Worm (Caenorhabditis elegans) whole organism, L3 larva: ENCODE results near the gene ZK686.3.

Experiments used
- R02D3.7 ChIP-seq: fragments of 150-350 bp; optimal IDR thresholded peaks from 2 replicates; lab custom pipeline; 2014; ENCODE audit warnings: missing biosample characterization, missing genetic modification characterization
- ama-1 ChIP-seq: fragments of 150-350 bp; optimal IDR thresholded peaks from 2 replicates; lab custom pipeline; 2018
- ceh-28 ChIP-seq: fragments of 150-350 bp; optimal IDR thresholded peaks from 2 replicates; lab custom pipeline; 2014; ENCODE audit warnings: missing biosample characterization, missing genetic modification reagents, missing genetic modification characterization
- ceh-82 ChIP-seq: fragments of 150-350 bp; optimal IDR thresholded peaks from 2 replicates; lab custom pipeline; 2014; ENCODE audit warnings: missing biosample characterization, missing genetic modification characterization
- egl-27 ChIP-seq: sonication (generic microtip); optimal IDR thresholded peaks from 4 replicates; lab custom pipeline; 2017; ENCODE audit warnings: missing biosample characterization, missing genetic modification reagents, missing genetic modification characterization
- egl-5 ChIP-seq: fragments of 150-350 bp; optimal IDR thresholded peaks from 2 replicates; lab custom pipeline; 2017; ENCODE audit warnings: missing biosample characterization, missing genetic modification reagents, missing genetic modification characterization, inconsistent platforms
- elt-1 ChIP-seq: fragments of 150-350 bp; optimal IDR thresholded peaks from 2 replicates; lab custom pipeline; 2014; ENCODE audit warnings: missing biosample characterization, missing genetic modification characterization
- elt-2 ChIP-seq: sonication (generic microtip); optimal IDR thresholded peaks from 2 replicates; lab custom pipeline; 2016; ENCODE audit warnings: missing genetic modification reagents, mild to moderate bottlenecking, missing genetic modification characterization, missing compliant biosample characterization
- eor-1 ChIP-seq, 2 experiments: fragments of 150-350 bp; optimal IDR thresholded peaks; 2 replicates each; lab custom pipeline; 2014 to 2018; ENCODE audit warnings: missing biosample characterization in 2 of 2, missing genetic modification characterization in 2 of 2
- fkh-10 ChIP-seq: sonication (generic microtip); optimal IDR thresholded peaks from 2 replicates; lab custom pipeline; 2017; ENCODE audit warnings: missing biosample characterization, missing genetic modification reagents, missing genetic modification characterization
- fkh-2 ChIP-seq: fragments of 150-350 bp; optimal IDR thresholded peaks from 2 replicates; lab custom pipeline; 2014; ENCODE audit warnings: missing biosample characterization, missing genetic modification reagents, missing genetic modification characterization
- hmg-11 ChIP-seq: sonication (generic microtip); optimal IDR thresholded peaks from 2 replicates; lab custom pipeline; 2016; ENCODE audit warnings: missing genetic modification characterization, missing compliant biosample characterization
- jun-1 ChIP-seq: fragments of 150-350 bp; optimal IDR thresholded peaks from 2 replicates; lab custom pipeline; 2014; ENCODE audit warnings: missing biosample characterization, missing genetic modification reagents, missing genetic modification characterization
- lin-15B ChIP-seq: fragments of 150-350 bp; optimal IDR thresholded peaks from 2 replicates; lab custom pipeline; 2014; ENCODE audit warnings: missing biosample characterization, missing genetic modification characterization
- lin-39 ChIP-seq: fragments of 150-350 bp; optimal IDR thresholded peaks from 2 replicates; lab custom pipeline; 2018; ENCODE audit warnings: missing biosample characterization, missing genetic modification reagents, missing genetic modification characterization
- lsy-12 ChIP-seq: sonication (generic microtip); optimal IDR thresholded peaks from 2 replicates; lab custom pipeline; 2016; ENCODE audit warnings: mild to moderate bottlenecking, missing genetic modification characterization, missing compliant biosample characterization
- nfya-1 ChIP-seq: sonication (generic microtip); optimal IDR thresholded peaks from 2 replicates; lab custom pipeline; 2017; ENCODE audit warnings: missing genetic modification characterization, mild to moderate bottlenecking, missing compliant biosample characterization, antibody characterized with exemption, moderate library complexity; ENCODE audit not compliant: insufficient read depth
- nhr-12 ChIP-seq: fragments of 150-350 bp; optimal IDR thresholded peaks from 2 replicates; lab custom pipeline; 2014; ENCODE audit warnings: missing biosample characterization, missing genetic modification characterization
- nhr-23 ChIP-seq: fragments of 150-350 bp; optimal IDR thresholded peaks from 2 replicates; lab custom pipeline; 2014; ENCODE audit warnings: missing biosample characterization, missing genetic modification reagents, missing genetic modification characterization
- nhr-25 ChIP-seq: sonication (generic microtip); optimal IDR thresholded peaks from 2 replicates; lab custom pipeline; 2017; ENCODE audit warnings: missing biosample characterization, missing genetic modification characterization
- nhr-28 ChIP-seq: fragments of 150-350 bp; optimal IDR thresholded peaks from 2 replicates; lab custom pipeline; 2014; ENCODE audit warnings: missing biosample characterization, missing genetic modification characterization
- nhr-43 ChIP-seq: sonication (generic microtip); optimal IDR thresholded peaks from 2 replicates; lab custom pipeline; 2016; ENCODE audit warnings: mild to moderate bottlenecking, missing genetic modification characterization, missing compliant biosample characterization; ENCODE audit not compliant: poor library complexity, severe bottlenecking
- nhr-67 ChIP-seq: fragments of 150-350 bp; optimal IDR thresholded peaks from 2 replicates; lab custom pipeline; 2014; ENCODE audit warnings: missing biosample characterization, missing genetic modification characterization
- nhr-76 ChIP-seq: fragments of 150-350 bp; sonication (generic microtip); optimal IDR thresholded peaks from 5 replicates; lab custom pipeline; 2014; ENCODE audit warnings: missing biosample characterization, missing genetic modification characterization
- nhr-77 ChIP-seq: fragments of 150-350 bp; optimal IDR thresholded peaks from 2 replicates; lab custom pipeline; 2014; ENCODE audit warnings: missing biosample characterization, missing genetic modification characterization
- pha-4 ChIP-seq: fragments of 150-350 bp; optimal IDR thresholded peaks from 2 replicates; lab custom pipeline; 2014; ENCODE audit warnings: missing biosample characterization, missing genetic modification reagents, missing genetic modification characterization
- pqm-1 ChIP-seq: fragments of 150-350 bp; optimal IDR thresholded peaks from 2 replicates; lab custom pipeline; 2017; ENCODE audit warnings: missing biosample characterization, missing genetic modification characterization, inconsistent platforms
- snpc-4 ChIP-seq: fragments of 150-350 bp; optimal IDR thresholded peaks from 2 replicates; lab custom pipeline; 2014; ENCODE audit warnings: missing biosample characterization, missing genetic modification characterization
- tbx-2 ChIP-seq: sonication (generic microtip); optimal IDR thresholded peaks from 2 replicates; lab custom pipeline; 2016; ENCODE audit warnings: mild to moderate bottlenecking, missing genetic modification characterization, missing compliant biosample characterization
- zag-1 ChIP-seq: fragments of 150-350 bp; optimal IDR thresholded peaks from 2 replicates; lab custom pipeline; 2014; ENCODE audit warnings: missing biosample characterization, missing genetic modification characterization
- ztf-11 ChIP-seq: fragments of 150-350 bp; optimal IDR thresholded peaks from 2 replicates; lab custom pipeline; 2014; ENCODE audit warnings: missing biosample characterization, missing genetic modification characterization

Gene ZK686.3

DNA sequence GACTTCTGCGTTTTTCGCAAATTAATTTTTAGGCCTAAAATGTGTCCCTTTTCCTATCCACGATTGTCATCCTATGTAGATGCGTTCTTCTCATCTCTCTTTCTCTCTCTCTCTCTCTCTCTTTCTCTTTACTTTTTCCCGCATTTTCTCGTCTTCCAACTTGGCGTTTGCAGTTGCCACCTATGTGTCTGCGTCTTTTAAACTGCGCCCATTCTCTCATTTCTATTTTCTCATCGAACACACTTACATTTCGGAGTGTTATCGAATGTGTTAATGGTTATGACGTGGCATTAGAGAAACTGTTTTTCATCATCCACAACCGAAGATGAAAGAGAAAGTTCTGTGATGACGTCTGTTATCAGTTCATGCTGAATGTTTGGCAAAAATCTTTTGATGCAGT lies 40.4 kb downstream of the ZK686.3 start (continued):
- TF ChIP-seq snpc-4 (tag; lab: Kevin White, UChicago) (no peak), nhr-43 (tag; lab: Kevin White, UChicago) (peak; percentile 62), nhr-12 (tag; lab: Kevin White, UChicago) (no peak), nhr-28 (tag; lab: Kevin White, UChicago) (no peak), fkh-2 (tag; lab: Kevin White, UChicago) (no peak)

DNA sequence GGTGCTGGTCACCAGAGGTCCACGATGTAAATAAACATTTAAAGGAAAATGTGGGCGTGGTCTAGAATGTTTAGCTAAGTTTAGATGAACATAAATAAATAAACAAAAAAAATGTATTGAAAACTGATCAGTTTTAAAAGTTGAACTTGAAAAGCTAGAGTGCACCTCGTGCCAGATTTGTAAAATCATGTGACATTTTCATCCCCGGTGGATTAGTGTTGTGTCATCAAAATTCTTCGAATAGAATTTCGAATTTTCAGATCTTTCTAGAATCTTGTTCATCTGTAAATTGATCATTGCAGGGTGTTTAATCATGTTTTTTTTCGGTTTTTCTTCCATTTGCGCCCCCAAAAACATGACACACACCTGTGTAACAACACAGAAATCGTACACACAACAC lies 42.4 kb downstream of the ZK686.3 start:
- TF ChIP-seq pha-4 (tag; lab: Kevin White, UChicago), result peak; percentile 65
- TF ChIP-seq nhr-23, result no peak
- no peak for TF ChIP-seq ceh-28 (tag; lab: Kevin White, UChicago)
- TF ChIP-seq fkh-2 (tag; lab: Kevin White, UChicago), result no peak
- TF ChIP-seq, all 47 proteins: peak for 1

DNA sequence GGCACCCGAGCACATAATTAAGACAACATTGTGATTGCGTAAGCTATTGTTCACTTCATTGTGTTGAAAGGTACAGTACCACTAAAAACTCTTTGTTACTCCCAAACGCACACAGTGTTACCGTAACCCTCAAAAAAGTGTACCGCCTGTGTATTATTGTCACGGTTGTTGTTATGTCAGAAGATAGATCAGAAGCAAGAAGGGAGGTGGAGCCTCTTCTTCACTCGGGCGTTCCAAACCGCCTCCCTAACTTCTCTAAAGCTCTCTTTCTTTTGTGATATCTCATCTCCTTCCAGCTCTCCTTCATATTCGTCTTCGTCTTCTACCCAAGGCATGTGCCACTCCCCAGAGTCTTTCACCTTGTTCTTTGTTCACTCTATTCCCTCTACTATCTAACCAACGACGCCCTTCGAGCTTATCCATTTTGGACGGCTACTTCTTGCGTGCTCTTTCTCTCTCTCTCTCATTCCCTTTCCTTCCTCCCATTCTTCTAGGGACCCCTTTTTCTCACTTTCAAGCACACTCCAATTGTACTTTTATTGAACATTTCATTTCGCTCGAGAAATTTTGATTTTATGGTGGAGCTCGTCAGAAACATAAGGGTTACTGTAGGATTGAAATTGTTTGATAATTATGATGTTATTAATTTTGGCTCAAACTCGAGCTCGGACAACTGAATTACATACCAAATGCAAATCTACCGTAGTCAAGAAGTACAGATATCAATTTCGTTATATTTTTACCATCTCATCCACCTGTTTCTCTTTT lies 43.2 kb downstream of the ZK686.3 start:
- TF ChIP-seq lin-39 (tag; lab: Kevin White, UChicago) (peak; percentile 61), pqm-1 (tag; lab: Kevin White, UChicago) (no peak), nfya-1 (tag; lab: Kevin White, UChicago) (peak; percentile 64), ama-1 (lab: Kevin White, UChicago) (peak; percentile 17), elt-1 (tag; lab: Kevin White, UChicago) (no peak), hmg-11 (tag; lab: Kevin White, UChicago) (peak; percentile 31), fkh-10 (GFP tag; lab: Kevin White, UChicago) (peak; percentile 28)

DNA sequence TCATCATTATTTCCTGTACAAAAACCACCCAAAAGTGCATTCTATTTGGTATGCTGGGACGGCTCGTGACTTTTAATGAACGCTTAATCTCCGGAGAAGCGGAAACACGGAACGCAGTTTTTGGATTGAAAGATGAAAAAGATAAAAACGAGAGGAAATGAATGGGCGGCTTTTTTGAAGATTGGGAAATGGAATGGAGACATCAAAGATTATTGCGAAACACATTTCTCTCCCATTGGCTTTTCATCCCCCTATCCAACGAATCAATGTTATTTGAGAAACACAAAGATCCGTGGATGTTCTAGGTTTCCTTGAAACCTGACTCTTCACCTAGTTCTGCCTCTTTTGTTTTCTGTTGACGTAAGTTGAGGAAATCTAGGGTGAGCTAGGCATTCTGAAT lies 44.4 kb downstream of the ZK686.3 start:
- TF ChIP-seq nhr-23, result peak; percentile 11
- TF ChIP-seq nhr-77 (tag; lab: Kevin White, UChicago), result no peak
- peak; percentile 55 for TF ChIP-seq nfya-1 (tag; lab: Kevin White, UChicago)
- TF ChIP-seq nhr-43 (tag; lab: Kevin White, UChicago), result no peak
- TF ChIP-seq egl-27, result no peak
- peak; percentile 19 for TF ChIP-seq egl-5
- peak; percentile 30 for TF ChIP-seq lin-39 (tag; lab: Kevin White, UChicago)
- peak; percentile 71 for TF ChIP-seq elt-1 (tag; lab: Kevin White, UChicago)
- no peak for TF ChIP-seq eor-1 (tag; optimal IDR thresholded peaks at IDR 0.05; lab: Kevin White, UChicago)
- no peak for TF ChIP-seq zag-1
- TF ChIP-seq lsy-12 (tag; lab: Kevin White, UChicago), result no peak
- TF ChIP-seq, all 47 proteins: peak for 5

DNA sequence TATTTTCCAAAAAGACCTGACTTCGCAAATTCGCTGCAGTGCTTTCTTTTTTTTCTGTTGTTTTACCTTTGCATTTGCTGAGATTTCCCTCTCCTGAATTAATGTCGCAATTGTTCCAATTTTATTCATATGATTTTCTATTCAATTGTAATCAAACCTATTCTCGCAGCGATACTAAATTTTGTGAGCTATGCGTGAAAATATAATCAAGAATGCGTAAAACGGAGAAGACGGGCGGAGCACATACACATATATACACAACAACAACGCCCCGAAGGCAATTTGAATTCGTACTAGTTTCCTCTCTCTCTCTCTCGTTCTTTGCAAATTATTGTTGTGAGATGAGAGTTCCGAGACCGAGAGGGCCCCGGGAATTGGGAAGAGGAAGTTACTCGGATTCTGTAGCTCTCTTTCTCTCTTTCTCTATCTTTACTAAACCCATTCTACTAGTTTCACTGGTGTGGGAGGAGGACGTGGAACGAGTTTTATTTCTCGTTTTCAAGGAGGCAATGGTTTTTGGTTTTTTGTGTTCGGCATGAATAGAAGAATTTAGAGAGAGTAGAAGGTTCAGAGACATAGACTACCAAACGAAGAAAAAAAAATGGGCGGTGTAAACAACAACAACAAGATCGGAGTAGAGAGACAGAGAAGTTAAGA lies 45.3 kb downstream of the ZK686.3 start:
- TF ChIP-seq hmg-11 (tag; lab: Kevin White, UChicago), result peak; percentile 62
- peak; percentile 18 for TF ChIP-seq fkh-10 (GFP tag; lab: Kevin White, UChicago)
- TF ChIP-seq nhr-25 (tag; lab: Kevin White, UChicago), result peak; percentile 15
- TF ChIP-seq nfya-1 (tag; lab: Kevin White, UChicago), result peak; percentile 61
- TF ChIP-seq nhr-23, result no peak
- peak; percentile 31 for TF ChIP-seq snpc-4 (tag; lab: Kevin White, UChicago)
- TF ChIP-seq lin-15B (tag; lab: Kevin White, UChicago), result no peak
- TF ChIP-seq egl-5, result peak; percentile 60
- TF ChIP-seq nhr-43 (tag; lab: Kevin White, UChicago), result no peak
- TF ChIP-seq ama-1 (lab: Kevin White, UChicago), result peak; percentile 35
- no peak for TF ChIP-seq tbx-2 (tag; lab: Kevin White, UChicago)
- peak; percentile 11 for TF ChIP-seq lin-39 (tag; lab: Kevin White, UChicago)
- peak; percentile 4 for TF ChIP-seq pha-4 (tag; lab: Kevin White, UChicago)
- TF ChIP-seq ceh-28 (tag; lab: Kevin White, UChicago), result peak; percentile 31

DNA sequence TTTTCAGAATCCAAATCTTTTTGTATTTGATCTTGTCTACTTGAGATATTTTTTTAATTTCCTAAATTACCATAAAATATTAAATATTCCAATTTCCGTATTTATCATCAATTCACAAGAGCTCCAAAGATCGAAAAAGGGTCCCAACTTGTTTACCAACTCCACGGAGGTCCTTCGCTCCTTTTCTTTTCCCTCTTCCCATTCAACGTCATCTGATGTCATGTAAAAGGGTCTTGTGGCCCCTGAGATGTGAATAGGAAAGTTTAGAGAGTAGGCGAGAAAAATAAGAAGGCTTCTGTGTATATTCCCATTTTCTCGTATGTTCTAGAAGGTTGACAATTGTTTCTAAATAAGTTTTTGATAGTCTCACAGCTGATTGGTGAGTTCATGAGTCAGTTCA lies 45.9 kb downstream of the ZK686.3 start:
- TF ChIP-seq nhr-76 (tag; lab: Kevin White, UChicago), result no peak
- no peak for TF ChIP-seq ztf-11 (tag; lab: Kevin White, UChicago)
- peak; percentile 11 for TF ChIP-seq fkh-10 (GFP tag; lab: Kevin White, UChicago)
- TF ChIP-seq zag-1, result no peak
- no peak for TF ChIP-seq nhr-43 (tag; lab: Kevin White, UChicago)
- no peak for TF ChIP-seq tbx-2 (tag; lab: Kevin White, UChicago)
- no peak for TF ChIP-seq nhr-67
- TF ChIP-seq nhr-25 (tag; lab: Kevin White, UChicago), result no peak
- TF ChIP-seq nhr-23, result no peak
- TF ChIP-seq ama-1 (lab: Kevin White, UChicago), result no peak
- no peak for TF ChIP-seq elt-2 (tag; lab: Kevin White, UChicago)
- TF ChIP-seq lin-15B (tag; lab: Kevin White, UChicago), result no peak
- peak; percentile 13 for TF ChIP-seq hmg-11 (tag; lab: Kevin White, UChicago)
- no peak for TF ChIP-seq nhr-28 (tag; lab: Kevin White, UChicago)
- no peak for TF ChIP-seq jun-1 (tag; lab: Kevin White, UChicago)
- TF ChIP-seq pha-4 (tag; lab: Kevin White, UChicago), result no peak
- no peak for TF ChIP-seq egl-5
- peak; percentile 26 for TF ChIP-seq lin-39 (tag; lab: Kevin White, UChicago)
- TF ChIP-seq snpc-4 (tag; lab: Kevin White, UChicago), result no peak
- no peak for TF ChIP-seq pqm-1 (tag; lab: Kevin White, UChicago)
- no peak for TF ChIP-seq ceh-82 (tag; lab: Kevin White, UChicago)
- no peak for TF ChIP-seq R02D3.7
- peak; percentile 37 for TF ChIP-seq nfya-1 (tag; lab: Kevin White, UChicago)
- TF ChIP-seq, all 47 proteins: peak for 4
